Worm (Caenorhabditis elegans) whole organism, midembryonic: ENCODE results near the gene mdt-10.

Experiments
- T22C8.4 ChIP-seq: fragments of 200-800 bp; sonication (Bioruptor generic); IDR thresholded peaks from 2 replicates; pipeline ENCODE4 v1.3.6; 2022; ENCODE audit warnings: missing genetic modification characterization, missing compliant biosample characterization
- cog-1 ChIP-seq: sonication (generic microtip); optimal IDR thresholded peaks from 2 replicates; lab custom pipeline; 2016; ENCODE audit warnings: missing genetic modification characterization, missing compliant biosample characterization
- flt-1 ChIP-seq: fragments of 200-800 bp; sonication (Bioruptor generic); IDR thresholded peaks from 2 replicates; pipeline ENCODE4 v1.3.6; 2022; ENCODE audit warnings: missing genetic modification characterization, missing compliant biosample characterization
- klf-2 ChIP-seq: fragments of 200-800 bp; sonication (Bioruptor generic); conservative IDR thresholded peaks from 2 replicates; pipeline ENCODE4 v1.3.6; 2022; ENCODE audit warnings: missing genetic modification reagents, missing genetic modification characterization, missing compliant biosample characterization
- med-1 ChIP-seq: sonication (generic microtip); optimal IDR thresholded peaks from 2 replicates; lab custom pipeline; 2017; ENCODE audit warnings: missing genetic modification characterization, mild to moderate bottlenecking, missing compliant biosample characterization, antibody characterized with exemption, missing genetic modification reagents; ENCODE audit not compliant: insufficient read depth
- ref-1 ChIP-seq: fragments of 200-800 bp; sonication (Bioruptor generic); conservative IDR thresholded peaks from 2 replicates; pipeline ENCODE4 v1.3.6; 2022; ENCODE audit warnings: missing genetic modification reagents, missing genetic modification characterization, missing compliant biosample characterization
- tab-1 ChIP-seq: fragments of 200-800 bp; sonication (Bioruptor generic); IDR thresholded peaks from 2 replicates; pipeline ENCODE4 v1.3.6; 2022; ENCODE audit warnings: missing genetic modification characterization, missing compliant biosample characterization
- ztf-23 ChIP-seq: fragments of 200-800 bp; sonication (Bioruptor generic); IDR thresholded peaks from 2 replicates; pipeline ENCODE4 v1.3.6; 2022; ENCODE audit warnings: missing genetic modification reagents, missing genetic modification characterization, missing compliant biosample characterization
- ztf-29 ChIP-seq: fragments of 200-800 bp; sonication (Bioruptor generic); IDR thresholded peaks from 2 replicates; pipeline ENCODE4 v1.3.6; 2022; ENCODE audit warnings: missing genetic modification reagents, missing genetic modification characterization, missing compliant biosample characterization

The mdt-10 gene

ce11 chrII:7813645-7814044 lies 41.2 kb downstream of the mdt-10 start:
- no peak for TF ChIP-seq klf-2
- TF ChIP-seq flt-1 (GFP tag; lab: Robert Waterston, UW): no peak
- TF ChIP-seq ref-1 (GFP tag; lab: Robert Waterston, UW): no peak
- no peak for TF ChIP-seq med-1
- no peak for TF ChIP-seq ztf-29 (GFP tag; lab: Robert Waterston, UW)

ce11 chrII:7813237-7813636 lies 41.6 kb downstream of the mdt-10 start:
- 0 out of 2 replicates have a peak, but pooled peaks have one; percentile 25 for TF ChIP-seq T22C8.4 (GFP tag; lab: Robert Waterston, UW)
- no peak for TF ChIP-seq ref-1 (GFP tag; lab: Robert Waterston, UW)
- TF ChIP-seq cog-1 (tag; lab: Kevin White, UChicago): no peak

ce11 chrII:7812332-7812731 lies 42.5 kb downstream of the mdt-10 start:
- TF ChIP-seq ref-1 (GFP tag; lab: Robert Waterston, UW) (no peak), T22C8.4 (GFP tag; lab: Robert Waterston, UW) (no peak), cog-1 (tag; lab: Kevin White, UChicago) (peak; percentile 36), tab-1 (GFP tag; lab: Robert Waterston, UW) (no peak), flt-1 (GFP tag; lab: Robert Waterston, UW) (peak; percentile 61; the same call in 1 of the 2 replicates), ztf-29 (GFP tag; lab: Robert Waterston, UW) (0 out of 2 replicates have a peak, but pooled peaks have one; percentile 26), med-1 (no peak), ztf-23 (GFP tag; lab: Robert Waterston, UW) (no peak), klf-2 (0 out of 2 replicates have a peak, but pooled peaks have one; percentile 43)

ce11 chrII:7810869-7811543 lies 43.8 kb downstream of the mdt-10 start, which contains the start of gene cki-1:
TSS of gene cki-1 (plus strand) at chrII:7811240.
- TF ChIP-seq ztf-23 (GFP tag; lab: Robert Waterston, UW): peak; percentile 61; the same call in 1 of the 2 replicates
- TF ChIP-seq ztf-29 (GFP tag; lab: Robert Waterston, UW): no peak
- no peak for TF ChIP-seq ref-1 (GFP tag; lab: Robert Waterston, UW)
- no peak for TF ChIP-seq T22C8.4 (GFP tag; lab: Robert Waterston, UW)
- TF ChIP-seq tab-1 (GFP tag; lab: Robert Waterston, UW): 0 out of 2 replicates have a peak, but pooled peaks have one; percentile 48
- TF ChIP-seq cog-1 (tag; lab: Kevin White, UChicago): no peak
- no peak for TF ChIP-seq med-1
- no peak for TF ChIP-seq klf-2
- TF ChIP-seq flt-1 (GFP tag; lab: Robert Waterston, UW): peak; percentile 58

- no peak for TF ChIP-seq ztf-23 (GFP tag; lab: Robert Waterston, UW)
These were observed 44.5 kb downstream of the mdt-10 start for ce11 chrII:7810162-7810868.

ce11 chrII:7809358-7809914 lies 45.4 kb downstream of the mdt-10 start:
- TF ChIP-seq cog-1 (tag; lab: Kevin White, UChicago) (peak; percentile 85), ztf-29 (GFP tag; lab: Robert Waterston, UW) (no peak)

ce11 chrII:7808950-7809349 lies 45.9 kb downstream of the mdt-10 start:
- TF ChIP-seq flt-1 (GFP tag; lab: Robert Waterston, UW): no peak
- no peak for TF ChIP-seq cog-1 (tag; lab: Kevin White, UChicago)
- no peak for TF ChIP-seq med-1
- no peak for TF ChIP-seq klf-2
- no peak for TF ChIP-seq ztf-23 (GFP tag; lab: Robert Waterston, UW)
- TF ChIP-seq ztf-29 (GFP tag; lab: Robert Waterston, UW): no peak
- no peak for TF ChIP-seq ref-1 (GFP tag; lab: Robert Waterston, UW)
- TF ChIP-seq T22C8.4 (GFP tag; lab: Robert Waterston, UW): no peak
- TF ChIP-seq tab-1 (GFP tag; lab: Robert Waterston, UW): no peak

ce11 chrII:7808153-7808552 lies 46.7 kb downstream of the mdt-10 start:
- no peak for TF ChIP-seq ref-1 (GFP tag; lab: Robert Waterston, UW)
- TF ChIP-seq cog-1 (tag; lab: Kevin White, UChicago): no peak
- TF ChIP-seq ztf-23 (GFP tag; lab: Robert Waterston, UW): no peak
- no peak for TF ChIP-seq med-1
- TF ChIP-seq T22C8.4 (GFP tag; lab: Robert Waterston, UW): no peak
- TF ChIP-seq flt-1 (GFP tag; lab: Robert Waterston, UW): no peak
- TF ChIP-seq ztf-29 (GFP tag; lab: Robert Waterston, UW): no peak
- no peak for TF ChIP-seq klf-2
- TF ChIP-seq tab-1 (GFP tag; lab: Robert Waterston, UW): no peak

ce11 chrII:7806872-7807271 lies 48.0 kb downstream of the mdt-10 start:
- no peak for TF ChIP-seq cog-1 (tag; lab: Kevin White, UChicago)
- TF ChIP-seq med-1: no peak
- TF ChIP-seq ref-1 (GFP tag; lab: Robert Waterston, UW): no peak
- no peak for TF ChIP-seq flt-1 (GFP tag; lab: Robert Waterston, UW)
- no peak for TF ChIP-seq T22C8.4 (GFP tag; lab: Robert Waterston, UW)
- no peak for TF ChIP-seq ztf-23 (GFP tag; lab: Robert Waterston, UW)
- TF ChIP-seq klf-2: no peak
- TF ChIP-seq tab-1 (GFP tag; lab: Robert Waterston, UW): no peak
- TF ChIP-seq ztf-29 (GFP tag; lab: Robert Waterston, UW): no peak
